Fruit fly (Drosophila melanogaster) whole organism, embryonic: Measurements from ENCODE around the gene nompC.
A peak's percentile ranks its signal among the peaks of the same experiment; 100 is the strongest.

Experiments
- CG10321 ChIP-seq: fragments of 200-800 bp; sonication (Bioruptor generic); IDR thresholded peaks from 2 replicates; pipeline ENCODE4 v1.3.6; 2022; ENCODE audit warnings: missing biosample characterization, missing genetic modification characterization
- CG10366 ChIP-seq: fragments of 200-800 bp; sonication (Bioruptor generic); IDR thresholded peaks from 2 replicates; pipeline ENCODE4 v1.3.6; 2022; ENCODE audit warnings: missing biosample characterization, missing genetic modification characterization
- CG10565 ChIP-seq: fragments of 200-800 bp; sonication (Bioruptor generic); optimal IDR thresholded peaks from 3 replicates; lab custom pipeline; 2016; ENCODE audit warnings: missing biosample characterization, mild to moderate bottlenecking, missing genetic modification characterization
- CG11504 ChIP-seq: fragments of 200-800 bp; sonication (Bioruptor generic); optimal IDR thresholded peaks from 3 replicates; lab custom pipeline; 2019; ENCODE audit warnings: missing biosample characterization, mild to moderate bottlenecking, missing genetic modification characterization, moderate library complexity
- CG16863 ChIP-seq: fragments of 200-800 bp; sonication (Bioruptor generic); optimal IDR thresholded peaks from 3 replicates; lab custom pipeline; 2016; ENCODE audit warnings: missing biosample characterization, missing genetic modification characterization
- CG4360 ChIP-seq: fragments of 200-800 bp; sonication (Bioruptor generic); IDR thresholded peaks from 2 replicates; pipeline ENCODE4 v1.3.6; 2022; ENCODE audit warnings: missing biosample characterization, missing genetic modification characterization
- CG6854 ChIP-seq: fragments of 200-800 bp; sonication (Bioruptor generic); optimal IDR thresholded peaks from 3 replicates; lab custom pipeline; 2017; ENCODE audit warnings: missing biosample characterization, mild to moderate bottlenecking, missing genetic modification characterization
- Hmr ChIP-seq: fragments of 200-800 bp; sonication (Bioruptor generic); optimal IDR thresholded peaks from 3 replicates; lab custom pipeline; 2017; ENCODE audit warnings: mild to moderate bottlenecking, missing biosample characterization, missing genetic modification reagents, missing genetic modification characterization
- Max ChIP-seq: fragments of 200-800 bp; sonication (Bioruptor generic); optimal IDR thresholded peaks from 2 replicates; lab custom pipeline; 2016; ENCODE audit warnings: missing biosample characterization, mild to moderate bottlenecking, missing genetic modification characterization
- Med ChIP-seq: fragments of 200-800 bp; sonication (Bioruptor generic); peaks from one replicate; lab custom pipeline; 2016; ENCODE audit warnings: missing biosample characterization, missing genetic modification characterization, mild to moderate bottlenecking, inconsistent platforms, moderate library complexity
- cad ChIP-seq: fragments of >200 bp; optimal IDR thresholded peaks from 2 replicates; lab custom pipeline; 2017; ENCODE audit warnings: missing biosample characterization, missing genetic modification characterization
- cg ChIP-seq: fragments of 200-800 bp; sonication (Bioruptor generic); optimal IDR thresholded peaks from 3 replicates; lab custom pipeline; 2019; ENCODE audit warnings: missing biosample characterization, mild to moderate bottlenecking, missing genetic modification characterization, moderate library complexity
- otp ChIP-seq: fragments of 200-800 bp; sonication (Bioruptor generic); IDR thresholded peaks from 3 replicates; pipeline ENCODE4, ENCODE4 v1.3.6; 2022; ENCODE audit warnings: missing biosample characterization, missing genetic modification characterization
- schlank ChIP-seq: fragments of 200-800 bp; sonication (Bioruptor generic); optimal IDR thresholded peaks from 2 replicates; lab custom pipeline; 2018; ENCODE audit warnings: missing biosample characterization, mild to moderate bottlenecking, missing genetic modification characterization
- tll ChIP-seq, 2 experiments: fragments of 200-800 bp in 1 of 2; fragments of >200 bp in 1 of 2; sonication (Bioruptor generic) in 1 of 2; optimal IDR thresholded peaks; 2 replicates each; lab custom pipeline; 2017 to 2019; ENCODE audit warnings: missing biosample characterization in 2 of 2, missing genetic modification characterization in 2 of 2, mild to moderate bottlenecking in 1 of 2, moderate library complexity in 1 of 2
- trh ChIP-seq: fragments of 200-800 bp; sonication (Bioruptor generic); optimal IDR thresholded peaks from 2 replicates; lab custom pipeline; 2016; ENCODE audit warnings: missing biosample characterization, missing genetic modification characterization
- zen ChIP-seq: fragments of 200-800 bp; sonication (Bioruptor generic); optimal IDR thresholded peaks from 3 replicates; lab custom pipeline; 2018; ENCODE audit warnings: missing biosample characterization, mild to moderate bottlenecking, missing genetic modification characterization, moderate library complexity

The nompC gene

DNA sequence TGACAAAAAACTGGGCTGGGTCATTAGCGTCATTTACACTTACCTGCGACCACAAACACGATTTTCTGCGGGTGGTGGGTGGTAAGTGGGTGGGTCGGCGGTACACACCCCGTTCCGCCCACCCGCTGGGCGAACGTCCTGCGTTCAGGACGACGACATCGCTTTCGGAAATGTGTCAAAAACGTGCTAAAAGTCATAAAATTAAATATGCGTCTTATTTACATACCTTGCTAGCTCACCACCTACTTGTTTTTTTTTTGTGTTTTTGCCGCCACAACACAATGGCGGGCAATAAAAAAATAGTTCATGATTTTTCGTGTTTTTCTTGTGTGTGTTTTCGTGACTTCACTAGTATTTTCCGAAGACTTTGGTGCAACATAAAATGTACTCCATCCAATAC, 66.5 kb downstream of the nompC start:
- no peak for TF ChIP-seq trh (GFP tag; lab: Kevin White, UChicago)
- no peak for TF ChIP-seq Hmr (GFP tag; lab: Kevin White, UChicago)
- TF ChIP-seq CG6854 (GFP tag; lab: Kevin White, UChicago) = no peak
- peak; percentile 70 for TF ChIP-seq cad (GFP tag; lab: Kevin White, UChicago)
- TF ChIP-seq tll (GFP tag; optimal IDR thresholded peaks at IDR 0.05; lab: Kevin White, UChicago) = peak in 1 of 2 experiments; percentile 63
- TF ChIP-seq CG16863 (GFP tag; lab: Kevin White, UChicago) = no peak
- no peak for TF ChIP-seq CG10321
- no peak for TF ChIP-seq CG10565 (GFP tag; lab: Kevin White, UChicago)
- TF ChIP-seq zen (tag; lab: Kevin White, UChicago) = peak; percentile 22
- no peak for TF ChIP-seq cg (GFP tag; lab: Kevin White, UChicago)
- TF ChIP-seq CG10366 (GFP tag; lab: Robert Waterston, UW) = no peak
- TF ChIP-seq, all 482 proteins: peak for 3

DNA sequence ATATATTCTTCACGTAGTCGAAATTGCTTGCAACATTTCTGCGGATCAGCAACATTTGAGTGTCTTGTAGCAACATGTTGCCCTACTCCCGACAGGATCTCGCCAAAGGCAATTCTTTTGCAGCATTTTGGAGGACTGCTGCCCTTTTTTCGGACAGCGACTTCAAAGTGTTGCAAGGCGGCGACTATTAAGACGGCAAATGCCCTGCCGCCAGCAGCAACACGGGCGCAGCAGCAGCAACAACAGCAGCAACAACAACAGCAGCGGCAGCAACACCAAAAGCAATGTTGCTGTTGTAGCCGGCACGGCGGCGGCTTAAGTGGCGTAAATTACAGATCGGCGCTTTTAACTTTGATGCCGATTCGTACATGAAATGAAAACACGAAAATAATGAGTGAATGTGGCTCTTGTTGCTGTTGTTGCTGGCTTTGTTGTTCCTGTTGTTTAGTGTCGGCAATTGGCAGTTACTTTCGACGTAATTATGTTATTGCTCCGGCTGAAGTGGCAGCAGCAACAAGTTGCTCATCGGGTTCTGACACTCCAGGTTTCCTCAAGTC, 68.7 kb downstream of the nompC start:
- TF ChIP-seq schlank = no peak
- TF ChIP-seq Max (GFP tag; lab: Kevin White, UChicago) = no peak
- peak; percentile 8 for TF ChIP-seq Med
- TF ChIP-seq otp (GFP tag; lab: Robert Waterston, UW) = no peak
- TF ChIP-seq CG4360 (GFP tag; lab: Robert Waterston, UW) = peak; percentile 82
- peak; percentile 90 for TF ChIP-seq CG11504 (tag; lab: Kevin White, UChicago)
